Fruit fly (Drosophila melanogaster) whole organism: ENCODE data around the gene sNPF.

Experiments used
- pan ChIP-seq: fragments of >200 bp; optimal IDR thresholded peaks from 2 replicates; lab custom pipeline; 2017
- psq ChIP-seq: fragments of >200 bp; optimal IDR thresholded peaks from 2 replicates; lab custom pipeline; 2017

DNA sequence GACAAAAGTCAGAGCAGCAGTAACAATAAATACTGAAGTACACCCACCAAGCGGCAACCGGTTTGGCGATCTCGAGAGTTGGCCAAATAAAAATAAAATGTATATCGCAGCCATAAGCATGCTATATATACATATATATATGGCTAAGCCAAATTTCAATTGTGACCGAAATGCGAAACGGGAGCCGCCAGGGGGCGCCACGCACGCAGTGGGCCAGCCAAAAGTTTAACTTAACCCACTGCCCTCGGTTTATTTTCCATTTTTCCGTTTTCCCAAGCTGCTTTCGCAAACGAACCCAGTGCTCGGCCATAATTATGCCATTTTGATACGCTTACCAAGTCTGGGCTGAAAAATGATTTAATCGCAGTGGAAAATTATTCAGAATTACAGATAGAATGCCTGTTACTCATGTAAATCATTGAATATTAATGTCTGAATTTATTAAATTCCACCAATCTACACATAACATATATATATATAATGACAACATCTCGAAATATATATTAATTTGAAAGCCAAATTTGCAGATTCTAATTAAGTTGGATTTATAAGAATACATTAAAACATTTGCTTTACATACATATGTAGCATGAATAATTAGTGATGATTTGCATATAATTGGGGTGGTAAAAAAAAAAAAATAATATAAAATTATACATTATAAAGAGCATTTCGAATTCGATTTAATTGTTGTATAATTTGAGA is 37.9 kb upstream of the sNPF start:
- no peak for TF ChIP-seq pan
- TF ChIP-seq psq: no peak
